In the genomic region with DNA sequence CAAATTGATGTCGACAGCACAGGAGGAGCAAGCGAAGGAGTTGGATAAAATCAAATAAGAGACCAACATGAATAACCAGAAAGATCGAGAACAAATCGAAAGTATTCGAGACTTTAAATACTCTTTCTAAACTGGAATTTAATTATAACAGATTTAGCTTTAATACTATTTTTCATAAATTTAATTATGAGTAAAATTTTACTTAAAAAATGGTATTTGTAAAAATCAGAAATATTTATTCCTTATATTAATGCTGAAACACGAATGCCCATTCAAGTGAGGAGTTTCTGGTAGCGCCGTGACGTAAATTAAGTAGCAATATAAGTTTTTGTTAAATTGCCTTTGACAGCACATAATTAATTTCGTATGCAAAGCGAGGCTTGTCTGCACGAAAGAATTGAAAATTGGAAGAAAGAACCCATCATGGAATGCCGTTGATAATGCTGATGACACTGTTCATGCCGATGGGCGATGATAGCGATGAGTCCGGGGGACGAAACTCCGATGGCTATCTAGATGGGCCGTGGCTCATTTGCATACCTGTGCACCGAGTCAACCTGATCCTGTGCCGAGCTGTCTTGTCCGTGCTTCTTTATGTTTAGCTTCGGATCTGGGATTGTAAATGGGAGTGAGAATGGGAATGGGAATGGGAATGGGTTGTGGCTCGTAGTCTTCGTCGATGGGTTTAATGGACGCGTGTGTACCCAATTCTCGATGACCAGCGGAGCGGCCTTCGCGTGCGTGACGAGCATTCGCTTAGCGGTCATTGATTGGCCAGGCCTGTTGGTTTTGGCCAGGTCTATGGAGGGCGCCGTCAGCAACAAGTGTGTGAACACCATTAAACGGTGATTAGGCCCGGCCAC, we compare ENCODE assay signal across 3 fruit fly cellular contexts.
A peak's percentile ranks its signal among the peaks of the same experiment; 100 is the strongest.
TF ChIP-seq lines count a peak whose summit lies in the region.

No protein-coding gene starts in this region.

TF ChIP-seq in whole organism, embryonic, 481 proteins besides CTCF, POLR2A, EP300 and RAD21 (continued from another document and continues in another):
- TF ChIP-seq sob (GFP tag; IDR thresholded peaks at IDR 0.05; lab: Robert Waterston, UW) (0 out of 2 replicates have a peak, but pooled peaks have one; percentile 13), CG3065 (GFP tag; optimal IDR thresholded peaks at IDR 0.05; lab: Kevin White, UChicago) (no peak), ara (GFP tag; IDR thresholded peaks at IDR 0.05; lab: Robert Waterston, UW) (peak; percentile 47; the same call in 1 of the 2 replicates), CG3726 (GFP tag; IDR thresholded peaks at IDR 0.05; lab: Robert Waterston, UW) (no peak), CG4424 (GFP tag; optimal IDR thresholded peaks at IDR 0.05; lab: Kevin White, UChicago) (peak; percentile 21), Fer2 (tag; optimal IDR thresholded peaks at IDR 0.05; lab: Kevin White, UChicago) (no peak), CG5180 (GFP tag; optimal IDR thresholded peaks at IDR 0.05; lab: Kevin White, UChicago) (no peak), CrebB (tag; optimal IDR thresholded peaks at IDR 0.05; lab: Kevin White, UChicago) (no peak), CG34224 (GFP tag; IDR thresholded peaks at IDR 0.05; lab: Robert Waterston, UW; ENCODE audit: partially characterized antibody) (no peak), Camta (GFP tag; optimal IDR thresholded peaks at IDR 0.05; lab: Kevin White, UChicago) (no peak), CG14710 (tag; optimal IDR thresholded peaks at IDR 0.05; lab: Kevin White, UChicago) (peak; percentile 67), gem (tag; optimal IDR thresholded peaks at IDR 0.05; lab: Kevin White, UChicago) (peak; percentile 78), CG2202 (tag; optimal IDR thresholded peaks at IDR 0.05; lab: Kevin White, UChicago) (peak; percentile 54), Eip74EF (GFP tag; optimal IDR thresholded peaks at IDR 0.05; lab: Kevin White, UChicago) (peak in 1 of 2 experiments; percentile 21), chn (GFP tag; optimal IDR thresholded peaks at IDR 0.05; lab: Kevin White, UChicago) (no peak), GATAe (GFP tag; conservative IDR thresholded peaks at IDR 0.05; lab: Robert Waterston, UW) (no peak), ken (GFP tag; IDR thresholded peaks at IDR 0.05; lab: Robert Waterston, UW) (no peak), CG33213 (GFP tag; optimal IDR thresholded peaks at IDR 0.05; lab: Kevin White, UChicago) (no peak), wdn (GFP tag; IDR thresholded peaks at IDR 0.05; lab: Robert Waterston, UW) (no peak), NfI (GFP tag; optimal IDR thresholded peaks at IDR 0.05; lab: Kevin White, UChicago) (no peak), stc (GFP tag; IDR thresholded peaks at IDR 0.05; lab: Robert Waterston, UW) (no peak), zfh2 (GFP tag; optimal IDR thresholded peaks at IDR 0.05; lab: Kevin White, UChicago) (no peak), unc-4 (GFP tag; IDR thresholded peaks at IDR 0.05; lab: Robert Waterston, UW; ENCODE audit: partially characterized antibody) (no peak), CG1529 (GFP tag; optimal IDR thresholded peaks at IDR 0.05; lab: Kevin White, UChicago) (no peak), CG18262 (tag; optimal IDR thresholded peaks at IDR 0.05; lab: Kevin White, UChicago) (peak; percentile 85), CG6813 (GFP tag; optimal IDR thresholded peaks at IDR 0.05; lab: Kevin White, UChicago) (peak; percentile 5), E2f2 (GFP tag; IDR thresholded peaks at IDR 0.05; lab: Robert Waterston, UW) (0 out of 2 replicates have a peak, but pooled peaks have one; percentile 11), CG12744 (GFP tag; optimal IDR thresholded peaks at IDR 0.05; lab: Kevin White, UChicago) (no peak), E2f1 (GFP tag; IDR thresholded peaks at IDR 0.05; lab: Robert Waterston, UW) (0 out of 2 replicates have a peak, but pooled peaks have one; percentile 10), grau (tag; optimal IDR thresholded peaks at IDR 0.05; lab: Kevin White, UChicago) (peak; percentile 57), esg (GFP tag; conservative IDR thresholded peaks at IDR 0.05; lab: Robert Waterston, UW) (0 out of 2 replicates have a peak, but pooled peaks have one; percentile 17), CG8924 (tag; optimal IDR thresholded peaks at IDR 0.05; lab: Kevin White, UChicago) (peak; percentile 57), prd (optimal IDR thresholded peaks at IDR 0.05; lab: Kevin White, UChicago) (no peak), prd (GFP tag; IDR thresholded peaks at IDR 0.05; lab: Robert Waterston, UW) (peak; percentile 33; the same call in 2 of the 3 replicates), tio (GFP tag; optimal IDR thresholded peaks at IDR 0.05; lab: Kevin White, UChicago) (no peak), CG7963 (GFP tag; IDR thresholded peaks at IDR 0.05; lab: Robert Waterston, UW; ENCODE audit: partially characterized antibody) (no peak), sima (GFP tag; optimal IDR thresholded peaks at IDR 0.05; lab: Kevin White, UChicago) (no peak), CG31224 (GFP tag; IDR thresholded peaks at IDR 0.05; lab: Robert Waterston, UW) (no peak), grn (GFP tag; optimal IDR thresholded peaks at IDR 0.05; lab: Kevin White, UChicago) (peak; percentile 97)

TF ChIP-seq in whole organism, prepupa, 60 proteins besides CTCF, POLR2A, EP300 and RAD21 (continued from another document):
- no peak for TF ChIP-seq lz (GFP tag; optimal IDR thresholded peaks at IDR 0.05; lab: Kevin White, UChicago)
- no peak for TF ChIP-seq CG31627 (GFP tag; optimal IDR thresholded peaks at IDR 0.05; lab: Kevin White, UChicago)
- TF ChIP-seq Eip78C (GFP tag; lab: Kevin White, UChicago), result peak; percentile 69
- peak; percentile 79 for TF ChIP-seq CG3032 (tag; optimal IDR thresholded peaks at IDR 0.05; lab: Kevin White, UChicago)
- TF ChIP-seq CG6808 (GFP tag; optimal IDR thresholded peaks at IDR 0.05; lab: Kevin White, UChicago), result peak; percentile 48
- TF ChIP-seq topi (GFP tag; optimal IDR thresholded peaks at IDR 0.05; lab: Kevin White, UChicago), result peak; percentile 28
- TF ChIP-seq CG3919 (GFP tag; optimal IDR thresholded peaks at IDR 0.05; lab: Kevin White, UChicago), result peak; percentile 24
- TF ChIP-seq cyc (GFP tag; optimal IDR thresholded peaks at IDR 0.05; lab: Kevin White, UChicago), result peak; percentile 7
- TF ChIP-seq CG8119 (GFP tag; IDR thresholded peaks at IDR 0.05; lab: Robert Waterston, UW), result peak; percentile 59; the same call in 2 of the 3 replicates
- TF ChIP-seq CG7368 (GFP tag; optimal IDR thresholded peaks at IDR 0.05; lab: Kevin White, UChicago), result no peak
- TF ChIP-seq CG4318 (GFP tag; optimal IDR thresholded peaks at IDR 0.05; lab: Kevin White, UChicago), result peak; percentile 5
- peak; percentile 44 for TF ChIP-seq Met (GFP tag; optimal IDR thresholded peaks at IDR 0.05; lab: Kevin White, UChicago)
- no peak for TF ChIP-seq pdm3 (GFP tag; optimal IDR thresholded peaks at IDR 0.05; lab: Kevin White, UChicago)
- TF ChIP-seq CG1621 (tag; optimal IDR thresholded peaks at IDR 0.05; lab: Kevin White, UChicago), result peak; percentile 50
- TF ChIP-seq Sox14 (GFP tag; optimal IDR thresholded peaks at IDR 0.05; lab: Kevin White, UChicago), result peak; percentile 24
- no peak for TF ChIP-seq CG11762 (GFP tag; optimal IDR thresholded peaks at IDR 0.05; lab: Kevin White, UChicago; ENCODE audit: insufficient read depth)
- TF ChIP-seq CG10669 (GFP tag; optimal IDR thresholded peaks at IDR 0.05; lab: Kevin White, UChicago), result peak; percentile 52
- no peak for TF ChIP-seq fd85E (GFP tag; optimal IDR thresholded peaks at IDR 0.05; lab: Kevin White, UChicago)
- no peak for TF ChIP-seq CG11902 (GFP tag; optimal IDR thresholded peaks at IDR 0.05; lab: Kevin White, UChicago)
- peak; percentile 42 for TF ChIP-seq Sox102F (GFP tag; optimal IDR thresholded peaks at IDR 0.05; lab: Kevin White, UChicago)
- TF ChIP-seq eg (GFP tag; IDR thresholded peaks at IDR 0.05; lab: Robert Waterston, UW), result 0 out of 3 replicates have a peak, but pooled peaks have one; percentile 9
- TF ChIP-seq CG10631 (GFP tag; optimal IDR thresholded peaks at IDR 0.05; lab: Kevin White, UChicago), result peak; percentile 30
- TF ChIP-seq CG8319 (GFP tag; optimal IDR thresholded peaks at IDR 0.05; lab: Kevin White, UChicago), result no peak
- no peak for TF ChIP-seq Hr38 (GFP tag; optimal IDR thresholded peaks at IDR 0.05; lab: Kevin White, UChicago)
- peak; percentile 31 for TF ChIP-seq acj6 (GFP tag; optimal IDR thresholded peaks at IDR 0.05; lab: Kevin White, UChicago)
- TF ChIP-seq svp (GFP tag; lab: Kevin White, UChicago), result peak; percentile 36
- no peak for TF ChIP-seq salr (GFP tag; optimal IDR thresholded peaks at IDR 0.05; lab: Kevin White, UChicago)
- peak; percentile 59 for TF ChIP-seq esn (GFP tag; optimal IDR thresholded peaks at IDR 0.05; lab: Kevin White, UChicago)
- peak; percentile 31 for TF ChIP-seq OdsH (GFP tag; optimal IDR thresholded peaks at IDR 0.05; lab: Kevin White, UChicago)
- no peak for TF ChIP-seq CG6854 (GFP tag; optimal IDR thresholded peaks at IDR 0.05; lab: Kevin White, UChicago)
- TF ChIP-seq Ets21C (GFP tag; optimal IDR thresholded peaks at IDR 0.05; lab: Kevin White, UChicago), result no peak

TF ChIP-seq in whole organism, wandering third instar larva, 38 proteins besides CTCF, POLR2A, EP300 and RAD21 (continued from another document):
- TF ChIP-seq Myc (optimal IDR thresholded peaks at IDR 0.05; lab: Kevin White, UChicago), result no peak
- no peak for TF ChIP-seq dmrt93B (GFP tag; optimal IDR thresholded peaks at IDR 0.05; lab: Kevin White, UChicago)
- no peak for TF ChIP-seq dl (GFP tag; optimal IDR thresholded peaks at IDR 0.05; lab: Kevin White, UChicago; ENCODE audit: insufficient read depth in 1 of 2, partially characterized antibody in 2 of 2)
- peak; percentile 6 for TF ChIP-seq h (GFP tag; optimal IDR thresholded peaks at IDR 0.05; lab: Kevin White, UChicago)
- no peak for TF ChIP-seq jim (GFP tag; optimal IDR thresholded peaks at IDR 0.05; lab: Kevin White, UChicago)
- TF ChIP-seq Abd-B (GFP tag; optimal IDR thresholded peaks at IDR 0.05; lab: Kevin White, UChicago), result no peak
- TF ChIP-seq OdsH (GFP tag; optimal IDR thresholded peaks at IDR 0.05; lab: Kevin White, UChicago), result peak; percentile 49
- peak; percentile 36 for TF ChIP-seq woc (GFP tag; optimal IDR thresholded peaks at IDR 0.05; lab: Kevin White, UChicago)
- TF ChIP-seq Jra (GFP tag; optimal IDR thresholded peaks at IDR 0.05; lab: Kevin White, UChicago), result no peak
- no peak for TF ChIP-seq dsf (GFP tag; optimal IDR thresholded peaks at IDR 0.05; lab: Kevin White, UChicago; ENCODE audit: borderline replicate concordance)
- TF ChIP-seq CG32264 (GFP tag; optimal IDR thresholded peaks at IDR 0.05; lab: Kevin White, UChicago), result no peak
- peak; percentile 45 for TF ChIP-seq rgr (GFP tag; optimal IDR thresholded peaks at IDR 0.05; lab: Kevin White, UChicago)
- TF ChIP-seq foxo (GFP tag; optimal IDR thresholded peaks at IDR 0.05; lab: Kevin White, UChicago), result peak in 1 of 2 experiments; percentile 44
- TF ChIP-seq Dif (GFP tag; optimal IDR thresholded peaks at IDR 0.05; lab: Kevin White, UChicago; ENCODE audit: partially characterized antibody), result no peak
